Worm (Caenorhabditis elegans) whole organism, young adult: ENCODE measurements around the gene ins-13.

ENCODE experiments used
- B0336.3 ChIP-seq: fragments of 200-800 bp; sonication (Bioruptor generic); IDR thresholded peaks from 2 replicates; pipeline ENCODE4 v1.3.6; 2022; ENCODE audit warnings: missing genetic modification characterization, missing compliant biosample characterization
- C17E4.6 ChIP-seq: fragments of 200-800 bp; sonication (Bioruptor generic); IDR thresholded peaks from 2 replicates; pipeline ENCODE4 v1.3.6; 2022; ENCODE audit warnings: missing genetic modification reagents, missing genetic modification characterization, missing compliant biosample characterization
- D2030.7 ChIP-seq: fragments of 200-800 bp; sonication (Bioruptor generic); IDR thresholded peaks from 2 replicates; pipeline ENCODE4 v1.3.6; 2022; ENCODE audit warnings: missing genetic modification reagents, missing genetic modification characterization, missing compliant biosample characterization
- F33H1.4 ChIP-seq: fragments of 200-800 bp; sonication (Bioruptor generic); IDR thresholded peaks from 2 replicates; pipeline ENCODE4 v1.3.6; 2022; ENCODE audit warnings: missing genetic modification reagents, missing genetic modification characterization, missing compliant biosample characterization
- K11D2.4 ChIP-seq: fragments of 200-800 bp; sonication (Bioruptor generic); IDR thresholded peaks from 2 replicates; pipeline ENCODE4 v1.3.6; 2022; ENCODE audit warnings: missing genetic modification reagents, missing genetic modification characterization, missing compliant biosample characterization
- Y53F4B.3 ChIP-seq: fragments of 200-800 bp; sonication (Bioruptor generic); IDR thresholded peaks from 2 replicates; pipeline ENCODE4 v1.3.6; 2022; ENCODE audit warnings: missing genetic modification reagents, missing genetic modification characterization, missing compliant biosample characterization
- Y67H2A.10 ChIP-seq: fragments of 200-800 bp; sonication (Bioruptor generic); conservative IDR thresholded peaks from 2 replicates; pipeline ENCODE4 v1.3.6; 2022; ENCODE audit warnings: missing genetic modification reagents, missing genetic modification characterization, missing compliant biosample characterization
- Y95B8A.8 ChIP-seq: fragments of 200-800 bp; sonication (Bioruptor generic); IDR thresholded peaks from 2 replicates; pipeline ENCODE4 v1.3.6; 2022; ENCODE audit warnings: missing genetic modification reagents, missing genetic modification characterization, missing compliant biosample characterization
- athp-1 ChIP-seq: sonication (generic microtip); optimal IDR thresholded peaks from 2 replicates; lab custom pipeline; 2017; ENCODE audit warnings: mild to moderate bottlenecking, missing genetic modification characterization, missing compliant biosample characterization
- attf-3 ChIP-seq: fragments of 200-800 bp; sonication (Bioruptor generic); conservative IDR thresholded peaks from 2 replicates; pipeline ENCODE4 v1.3.6; 2022; ENCODE audit warnings: missing genetic modification reagents, missing genetic modification characterization, missing compliant biosample characterization
- attf-6 ChIP-seq: fragments of 200-800 bp; sonication (Bioruptor generic); IDR thresholded peaks from 2 replicates; pipeline ENCODE4 v1.3.6; 2022; ENCODE audit warnings: missing genetic modification reagents, missing genetic modification characterization, missing compliant biosample characterization
- ccch-3 ChIP-seq: fragments of 200-800 bp; sonication (Bioruptor generic); optimal IDR thresholded peaks from 2 replicates; lab custom pipeline; 2018; ENCODE audit warnings: mild to moderate bottlenecking, missing genetic modification characterization, missing compliant biosample characterization
- cebp-1 ChIP-seq, 2 experiments: fragments of 200-800 bp in 1 of 2; sonication (Bioruptor generic) in 1 of 2; sonication (generic microtip) in 1 of 2; IDR thresholded peaks in 1 of 2; optimal IDR thresholded peaks in 1 of 2; 2 replicates each; pipeline versions ENCODE4 v1.3.6 to Lab custom; 2017 to 2022; ENCODE audit warnings: missing compliant biosample characterization in 2 of 2, missing genetic modification characterization in 2 of 2, mild to moderate bottlenecking in 1 of 2, missing genetic modification reagents in 1 of 2, moderate library complexity in 1 of 2
- ceh-58 ChIP-seq: fragments of 200-800 bp; sonication (Bioruptor generic); IDR thresholded peaks from 2 replicates; pipeline ENCODE4 v1.3.6; 2022; ENCODE audit warnings: missing genetic modification characterization, missing compliant biosample characterization
- ceh-79 ChIP-seq: sonication (generic microtip); optimal IDR thresholded peaks from 2 replicates; lab custom pipeline; 2017; ENCODE audit warnings: mild to moderate bottlenecking, missing genetic modification characterization, missing compliant biosample characterization
- ceh-91 ChIP-seq: fragments of 200-800 bp; sonication (Bioruptor generic); IDR thresholded peaks from 2 replicates; pipeline ENCODE4 v1.3.6; 2022; ENCODE audit warnings: missing genetic modification reagents, missing genetic modification characterization, missing compliant biosample characterization
- dox-1 ChIP-seq: fragments of 200-800 bp; sonication (Bioruptor generic); IDR thresholded peaks from 2 replicates; pipeline ENCODE4 v1.3.6; 2022; ENCODE audit warnings: missing genetic modification reagents, missing genetic modification characterization, missing compliant biosample characterization
- efl-1 ChIP-seq: fragments of 150-350 bp; optimal IDR thresholded peaks from 2 replicates; lab custom pipeline; 2014; ENCODE audit warnings: missing biosample characterization, missing genetic modification reagents, missing genetic modification characterization
- him-1 ChIP-seq: sonication (generic microtip); optimal IDR thresholded peaks from 2 replicates; lab custom pipeline; 2016; ENCODE audit warnings: missing genotype, missing genetic modification reagents, missing genetic modification characterization, missing compliant biosample characterization
- hmg-1.2 ChIP-seq: fragments of 200-800 bp; sonication (Bioruptor generic); IDR thresholded peaks from 2 replicates; pipeline ENCODE4 v1.3.6; 2022; ENCODE audit warnings: missing genetic modification reagents, missing genetic modification characterization, missing compliant biosample characterization
- hmg-20 ChIP-seq: fragments of 200-800 bp; sonication (Bioruptor generic); IDR thresholded peaks from 2 replicates; pipeline ENCODE4 v1.3.6; 2022; ENCODE audit warnings: missing genetic modification reagents, missing genetic modification characterization, missing compliant biosample characterization
- hrde-1 ChIP-seq: sonication (generic microtip); optimal IDR thresholded peaks from 2 replicates; lab custom pipeline; 2016; ENCODE audit warnings: missing genetic modification characterization, mild to moderate bottlenecking, missing compliant biosample characterization, moderate library complexity, missing genotype, missing genetic modification reagents, borderline replicate concordance
- lin-26 ChIP-seq: fragments of 200-800 bp; sonication (Bioruptor generic); IDR thresholded peaks from 2 replicates; pipeline ENCODE4 v1.3.6; 2022; ENCODE audit warnings: missing genetic modification reagents, missing genetic modification characterization, missing compliant biosample characterization
- lin-35 ChIP-seq, 3 experiments: fragments of 150-350 bp in 2 of 3; sonication (generic microtip) in 1 of 3; optimal IDR thresholded peaks; 2 replicates each; lab custom pipeline; 2014 to 2018; ENCODE audit warnings: missing biosample characterization in 3 of 3, missing genetic modification characterization in 3 of 3, missing genetic modification reagents in 3 of 3
- lin-54 ChIP-seq: fragments of 200-800 bp; sonication (Bioruptor generic); optimal IDR thresholded peaks from 2 replicates; lab custom pipeline; 2018; ENCODE audit warnings: mild to moderate bottlenecking, missing genetic modification characterization, missing compliant biosample characterization
- lir-1 ChIP-seq: fragments of 200-800 bp; sonication (Bioruptor generic); conservative IDR thresholded peaks from 2 replicates; pipeline ENCODE4 v1.3.6; 2022; ENCODE audit warnings: missing genetic modification reagents, missing genetic modification characterization, missing compliant biosample characterization
- lsl-1 ChIP-seq: fragments of 200-800 bp; sonication (Bioruptor generic); optimal IDR thresholded peaks from 2 replicates; lab custom pipeline; 2018; ENCODE audit warnings: mild to moderate bottlenecking, missing genetic modification characterization, moderate library complexity, missing compliant biosample characterization
- madf-6 ChIP-seq: fragments of 200-800 bp; sonication (Bioruptor generic); IDR thresholded peaks from 2 replicates; pipeline ENCODE4 v1.3.6; 2022; ENCODE audit warnings: missing genetic modification reagents, missing genetic modification characterization, missing compliant biosample characterization
- madf-8 ChIP-seq: fragments of 200-800 bp; sonication (Bioruptor generic); conservative IDR thresholded peaks from 2 replicates; pipeline ENCODE4 v1.3.6; 2022; ENCODE audit warnings: missing genetic modification reagents, missing genetic modification characterization, missing compliant biosample characterization
- mcd-1 ChIP-seq: fragments of 200-800 bp; sonication (Bioruptor generic); IDR thresholded peaks from 2 replicates; pipeline ENCODE4 v1.3.6; 2022; ENCODE audit warnings: missing genetic modification reagents, missing genetic modification characterization, missing compliant biosample characterization
- nfyb-1 ChIP-seq: fragments of 200-800 bp; sonication (Bioruptor generic); IDR thresholded peaks from 2 replicates; pipeline ENCODE4 v1.3.6; 2022; ENCODE audit warnings: missing genetic modification reagents, missing genetic modification characterization, missing compliant biosample characterization
- nhr-27 ChIP-seq: fragments of 200-800 bp; sonication (Bioruptor generic); optimal IDR thresholded peaks from 2 replicates; lab custom pipeline; 2018; ENCODE audit warnings: mild to moderate bottlenecking, missing genetic modification characterization, moderate library complexity, missing compliant biosample characterization
- pbrm-1 ChIP-seq: fragments of 200-800 bp; sonication (Bioruptor generic); IDR thresholded peaks from 2 replicates; pipeline ENCODE4 v1.3.6; 2022; ENCODE audit warnings: missing genetic modification reagents, missing genetic modification characterization, missing compliant biosample characterization
- pha-4 ChIP-seq: fragments of 150-350 bp; sonication (generic microtip); optimal IDR thresholded peaks from 2 replicates; lab custom pipeline; 2014; ENCODE audit warnings: missing biosample characterization, missing genetic modification reagents, missing genetic modification characterization
- rcor-1 ChIP-seq: fragments of 200-800 bp; sonication (Bioruptor generic); IDR thresholded peaks from 2 replicates; pipeline ENCODE4 v1.3.6; 2022; ENCODE audit warnings: missing genetic modification reagents, missing genetic modification characterization, missing compliant biosample characterization
- snpc-3.4 ChIP-seq: sonication (generic microtip); optimal IDR thresholded peaks from 2 replicates; lab custom pipeline; 2017; ENCODE audit warnings: missing genetic modification characterization, mild to moderate bottlenecking, missing compliant biosample characterization, antibody characterized with exemption, moderate library complexity, missing genotype, missing genetic modification reagents
- snpc-4 ChIP-seq, 5 experiments: fragments of 150-350 bp in 1 of 5; sonication (generic microtip) in 4 of 5; optimal IDR thresholded peaks; 2 replicates each; lab custom pipeline; 2014 to 2018; ENCODE audit warnings: missing genetic modification characterization in 5 of 5, missing biosample characterization in 3 of 5, antibody characterized with exemption in 2 of 5, mild to moderate bottlenecking in 2 of 5, missing compliant biosample characterization in 2 of 5, missing genotype in 2 of 5, moderate library complexity in 2 of 5, missing genetic modification reagents in 1 of 5
- sptf-2 ChIP-seq: fragments of 200-800 bp; sonication (Bioruptor generic); optimal IDR thresholded peaks from 2 replicates; lab custom pipeline; 2018; ENCODE audit warnings: mild to moderate bottlenecking, missing genetic modification characterization, missing compliant biosample characterization
- unc-62 ChIP-seq: fragments of 150-350 bp; optimal IDR thresholded peaks from 2 replicates; lab custom pipeline; 2014; ENCODE audit warnings: missing biosample characterization, missing genetic modification reagents, missing genetic modification characterization
- xnd-1 ChIP-seq: sonication (generic microtip); optimal IDR thresholded peaks from 2 replicates; lab custom pipeline; 2016; ENCODE audit warnings: missing genotype, missing genetic modification reagents, missing genetic modification characterization, missing compliant biosample characterization
- zim-3 ChIP-seq: sonication (generic microtip); optimal IDR thresholded peaks from 2 replicates; lab custom pipeline; 2017; ENCODE audit warnings: mild to moderate bottlenecking, missing genetic modification characterization, moderate library complexity, missing compliant biosample characterization
- ztf-18 ChIP-seq: sonication (generic microtip); optimal IDR thresholded peaks from 2 replicates; lab custom pipeline; 2016; ENCODE audit warnings: missing genotype, mild to moderate bottlenecking, missing genetic modification characterization, missing compliant biosample characterization
- ztf-25 ChIP-seq: fragments of 200-800 bp; sonication (Bioruptor generic); IDR thresholded peaks from 2 replicates; pipeline ENCODE4 v1.3.6; 2022; ENCODE audit warnings: missing genetic modification reagents, missing genetic modification characterization, missing compliant biosample characterization

ins-13 gene

ce11 chrII:5505820-5506287 is 38.8 kb downstream of the ins-13 start, which contains the start of gene npp-24:
TSS of gene npp-24 (plus strand) at chrII:5505870.
- TF ChIP-seq lin-35 (GFP tag; optimal IDR thresholded peaks at IDR 0.05; lab: Kevin White, UChicago) (peak in 1 of 3 experiments; percentile 43), lin-54 (no peak)

ce11 chrII:5503760-5504159 is 40.9 kb downstream of the ins-13 start, which contains the start of gene cyp-44A1:
TSS of gene cyp-44A1 (plus strand) at chrII:5504044.
- TF ChIP-seq him-1 (no peak), Y53F4B.3 (GFP tag; lab: Robert Waterston, UW) (no peak), Y67H2A.10 (GFP tag; lab: Robert Waterston, UW) (no peak), lin-26 (no peak), lir-1 (no peak), C17E4.6 (no peak), Y95B8A.8 (GFP tag; lab: Robert Waterston, UW) (no peak), ceh-58 (no peak), xnd-1 (no peak), cebp-1 (GFP tag; IDR thresholded peaks at IDR 0.05; lab: Robert Waterston, UW) (no peak), cebp-1 (tag; optimal IDR thresholded peaks at IDR 0.05; lab: Kevin White, UChicago) (no peak), lsl-1 (no peak), ztf-18 (tag; lab: Kevin White, UChicago) (no peak), nhr-27 (tag; lab: Kevin White, UChicago) (no peak), sptf-2 (GFP tag; lab: Kevin White, UChicago) (no peak)

ce11 chrII:5500986-5501657 is 43.5 kb downstream of the ins-13 start, which contains the start of gene F12A10.8:
TSS of gene F12A10.8 (minus strand) at chrII:5501064.
- TF ChIP-seq xnd-1 = peak; percentile 70
- TF ChIP-seq hmg-20 (GFP tag; lab: Robert Waterston, UW) = no peak
- TF ChIP-seq ztf-25 (GFP tag; lab: Robert Waterston, UW) = no peak
- peak; percentile 58; the same call in 1 of the 2 replicates for TF ChIP-seq D2030.7 (GFP tag; lab: Robert Waterston, UW)
- TF ChIP-seq ccch-3 (GFP tag; lab: Kevin White, UChicago) = no peak
- TF ChIP-seq B0336.3 (GFP tag; lab: Robert Waterston, UW) = no peak
- TF ChIP-seq pha-4 (tag; lab: Kevin White, UChicago) = no peak
- no peak for TF ChIP-seq hrde-1
- TF ChIP-seq madf-6 = peak; percentile 87
- no peak for TF ChIP-seq zim-3 (tag; lab: Kevin White, UChicago)
- peak; percentile 67 for TF ChIP-seq madf-8 (GFP tag; lab: Robert Waterston, UW)
- no peak for TF ChIP-seq unc-62 (GFP tag; lab: Kevin White, UChicago)
- no peak for TF ChIP-seq attf-3 (GFP tag; lab: Robert Waterston, UW)
- peak; percentile 13 for TF ChIP-seq snpc-3.4 (tag; lab: Kevin White, UChicago)
- no peak for TF ChIP-seq pbrm-1
- no peak for TF ChIP-seq Y53F4B.3 (GFP tag; lab: Robert Waterston, UW)
- no peak for TF ChIP-seq ceh-79 (tag; lab: Kevin White, UChicago)
- TF ChIP-seq athp-1 (tag; lab: Kevin White, UChicago) = no peak
- peak; percentile 93 for TF ChIP-seq lsl-1
- TF ChIP-seq hmg-1.2 (GFP tag; lab: Robert Waterston, UW) = 0 out of 2 replicates have a peak, but pooled peaks have one; percentile 8
- TF ChIP-seq nfyb-1 (GFP tag; lab: Robert Waterston, UW) = no peak
- TF ChIP-seq ceh-91 (GFP tag; lab: Robert Waterston, UW) = peak; percentile 67
- TF ChIP-seq cebp-1 (GFP tag; IDR thresholded peaks at IDR 0.05; lab: Robert Waterston, UW) = no peak
- TF ChIP-seq cebp-1 (tag; optimal IDR thresholded peaks at IDR 0.05; lab: Kevin White, UChicago) = no peak
- peak; percentile 46; the same call in 1 of the 2 replicates for TF ChIP-seq mcd-1 (GFP tag; lab: Robert Waterston, UW)
- no peak for TF ChIP-seq rcor-1 (GFP tag; lab: Robert Waterston, UW)
- peak; percentile 80 for TF ChIP-seq efl-1 (GFP tag; lab: Kevin White, UChicago)
- no peak for TF ChIP-seq dox-1 (GFP tag; lab: Robert Waterston, UW)
- peak; percentile 88 for TF ChIP-seq F33H1.4
- TF ChIP-seq snpc-4 (GFP tag; optimal IDR thresholded peaks at IDR 0.05; lab: Kevin White, UChicago) = peak; percentile 22
- TF ChIP-seq snpc-4 (tag; optimal IDR thresholded peaks at IDR 0.05; lab: Kevin White, UChicago) = no peak
- TF ChIP-seq attf-6 (GFP tag; lab: Robert Waterston, UW) = no peak
- no peak for TF ChIP-seq K11D2.4 (GFP tag; lab: Robert Waterston, UW)
